Worm (Caenorhabditis elegans) whole organism, late embryonic: Measurements from ENCODE around the gene piit-1.

Source experiments
- ama-1 ChIP-seq: fragments of 150-350 bp; optimal IDR thresholded peaks from 2 replicates; lab custom pipeline; 2014
- ceh-24 ChIP-seq: sonication (generic microtip); optimal IDR thresholded peaks from 2 replicates; lab custom pipeline; 2016; ENCODE audit warnings: mild to moderate bottlenecking, missing genetic modification characterization, missing compliant biosample characterization
- hlh-6 ChIP-seq: sonication (generic microtip); optimal IDR thresholded peaks from 2 replicates; lab custom pipeline; 2016; ENCODE audit warnings: missing genotype, missing genetic modification characterization, missing compliant biosample characterization
- hlh-8 ChIP-seq: sonication (generic microtip); optimal IDR thresholded peaks from 2 replicates; lab custom pipeline; 2016; ENCODE audit warnings: missing genotype, missing genetic modification characterization, missing compliant biosample characterization
- mec-3 ChIP-seq: sonication (generic microtip); optimal IDR thresholded peaks from 2 replicates; lab custom pipeline; 2016; ENCODE audit warnings: borderline replicate concordance, missing genetic modification characterization, missing compliant biosample characterization
- nhr-11 ChIP-seq: fragments of 150-350 bp; optimal IDR thresholded peaks from 2 replicates; lab custom pipeline; 2014; ENCODE audit warnings: missing biosample characterization, missing genetic modification characterization
- pag-3 ChIP-seq: sonication (generic microtip); optimal IDR thresholded peaks from 2 replicates; lab custom pipeline; 2016; ENCODE audit warnings: missing compliant biosample characterization, missing genetic modification characterization, borderline replicate concordance
- pha-4 ChIP-seq: fragments of 150-350 bp; optimal IDR thresholded peaks from 2 replicates; lab custom pipeline; 2018; ENCODE audit warnings: missing biosample characterization, missing genetic modification reagents, missing genetic modification characterization

- TF ChIP-seq ceh-24 (no peak), mec-3 (tag; lab: Kevin White, UChicago) (no peak), pag-3 (no peak), ama-1 (lab: Kevin White, UChicago) (no peak), pha-4 (tag; lab: Kevin White, UChicago) (no peak), nhr-11 (tag; lab: Kevin White, UChicago) (no peak), hlh-6 (tag; lab: Kevin White, UChicago) (no peak), hlh-8 (tag; lab: Kevin White, UChicago) (no peak)
These were observed 35.3 kb upstream of the piit-1 start, which contains the start of gene skp-1 for ce11 chrV:11645244-11645643.
